Worm (Caenorhabditis elegans) whole organism, L4/young adult: ENCODE measurements around the gene T16G1.18.

Experiments used
- dao-5 ChIP-seq: sonication (generic microtip); optimal IDR thresholded peaks from 2 replicates; lab custom pipeline; 2016; ENCODE audit warnings: missing genotype, missing genetic modification characterization, moderate library complexity, missing compliant biosample characterization
- him-1 ChIP-seq: sonication (generic microtip); optimal IDR thresholded peaks from 2 replicates; lab custom pipeline; 2016; ENCODE audit warnings: missing genotype, missing genetic modification reagents, missing genetic modification characterization, missing compliant biosample characterization

- no peak for TF ChIP-seq him-1 (tag; lab: Kevin White, UChicago)
- TF ChIP-seq dao-5: no peak
These were observed 7.7 kb upstream of the T16G1.18 start for ce11 chrV:12943399-12943798.
